Fruit fly (Drosophila melanogaster) whole organism, embryonic: Measurements from ENCODE around the gene mei-P26.

Experiments used
- Ada2b ChIP-seq: fragments of 200-800 bp; sonication (Bioruptor generic); IDR thresholded peaks from 2 replicates; pipeline ENCODE4 v1.3.6; 2022; ENCODE audit warnings: missing biosample characterization, missing genetic modification characterization
- Atf6 ChIP-seq: fragments of 200-800 bp; sonication (Bioruptor generic); IDR thresholded peaks from 2 replicates; pipeline ENCODE4 v1.3.6; 2022; ENCODE audit warnings: missing biosample characterization, missing genetic modification characterization
- CG10267 ChIP-seq: fragments of 200-800 bp; sonication (Bioruptor generic); optimal IDR thresholded peaks from 2 replicates; lab custom pipeline; 2018; ENCODE audit warnings: missing biosample characterization, mild to moderate bottlenecking, missing genetic modification characterization, moderate library complexity
- CG10366 ChIP-seq: fragments of 200-800 bp; sonication (Bioruptor generic); IDR thresholded peaks from 2 replicates; pipeline ENCODE4 v1.3.6; 2022; ENCODE audit warnings: missing biosample characterization, missing genetic modification characterization
- CG11247 ChIP-seq: fragments of 200-800 bp; sonication (Bioruptor generic); IDR thresholded peaks from 2 replicates; pipeline ENCODE4 v1.3.6; 2022; ENCODE audit warnings: missing biosample characterization, missing genetic modification characterization
- CG11456 ChIP-seq: fragments of 200-800 bp; sonication (Bioruptor generic); IDR thresholded peaks from 3 replicates; pipeline ENCODE4 v1.3.6; 2022; ENCODE audit warnings: missing biosample characterization, missing genetic modification characterization
- CG11504 ChIP-seq: fragments of 200-800 bp; sonication (Bioruptor generic); optimal IDR thresholded peaks from 3 replicates; lab custom pipeline; 2019; ENCODE audit warnings: missing biosample characterization, mild to moderate bottlenecking, missing genetic modification characterization, moderate library complexity
- CG11696 ChIP-seq: fragments of 200-800 bp; sonication (Bioruptor generic); IDR thresholded peaks from 2 replicates; pipeline ENCODE4 v1.3.6; 2022; ENCODE audit warnings: missing biosample characterization, missing genetic modification characterization
- CG13287 ChIP-seq: fragments of 200-800 bp; sonication (Bioruptor generic); IDR thresholded peaks from 2 replicates; pipeline ENCODE4 v1.3.6; 2022; ENCODE audit warnings: missing biosample characterization, missing genetic modification characterization; ENCODE audit not compliant: partially characterized antibody
- CG13296 ChIP-seq: fragments of 200-800 bp; sonication (Bioruptor generic); optimal IDR thresholded peaks from 3 replicates; lab custom pipeline; 2018; ENCODE audit warnings: missing biosample characterization, mild to moderate bottlenecking, missing genetic modification characterization
- CG18011 ChIP-seq: fragments of 200-800 bp; sonication (Bioruptor generic); optimal IDR thresholded peaks from 2 replicates; lab custom pipeline; 2017; ENCODE audit warnings: missing biosample characterization, missing genetic modification characterization, mild to moderate bottlenecking, moderate library complexity, missing genotype
- CG3065 ChIP-seq: fragments of 200-800 bp; sonication (Bioruptor generic); optimal IDR thresholded peaks from 2 replicates; lab custom pipeline; 2016; ENCODE audit warnings: missing biosample characterization, missing genetic modification characterization
- CG31441 ChIP-seq: fragments of 200-800 bp; sonication (Bioruptor generic); IDR thresholded peaks from 2 replicates; pipeline ENCODE4 v1.3.6; 2022; ENCODE audit warnings: missing biosample characterization, missing genetic modification characterization
- CG3163 ChIP-seq: fragments of 200-800 bp; sonication (Bioruptor generic); optimal IDR thresholded peaks from 3 replicates; lab custom pipeline; 2016; ENCODE audit warnings: missing biosample characterization, missing genetic modification characterization
- CG3995 ChIP-seq: fragments of 200-800 bp; sonication (Bioruptor generic); optimal IDR thresholded peaks from 3 replicates; lab custom pipeline; 2016; ENCODE audit warnings: missing biosample characterization, missing genetic modification characterization
- CG4404 ChIP-seq: fragments of 200-800 bp; sonication (Bioruptor generic); IDR thresholded peaks from 2 replicates; pipeline ENCODE4 v1.3.6; 2022; ENCODE audit warnings: missing biosample characterization, missing genetic modification characterization
- CG4707 ChIP-seq: fragments of 200-800 bp; sonication (Bioruptor generic); optimal IDR thresholded peaks from 2 replicates; lab custom pipeline; 2018; ENCODE audit warnings: missing biosample characterization, mild to moderate bottlenecking, missing genetic modification characterization, moderate library complexity
- CG7372 ChIP-seq: fragments of 200-800 bp; sonication (Bioruptor generic); IDR thresholded peaks from 2 replicates; pipeline ENCODE4 v1.3.6; 2022; ENCODE audit warnings: missing biosample characterization, missing genetic modification characterization
- CG7963 ChIP-seq: fragments of 200-800 bp; sonication (Bioruptor generic); IDR thresholded peaks from 3 replicates; pipeline ENCODE4 v1.3.6; 2022; ENCODE audit warnings: missing biosample characterization, missing genetic modification characterization; ENCODE audit not compliant: partially characterized antibody
- CG8290 ChIP-seq, 3 experiments: fragments of 200-800 bp; sonication (Bioruptor generic); optimal IDR thresholded peaks; 2 replicates each; lab custom pipeline; 2016 to 2019; ENCODE audit warnings: missing biosample characterization in 3 of 3, missing genetic modification characterization in 3 of 3, mild to moderate bottlenecking in 2 of 3, moderate library complexity in 1 of 3
- CG8388 ChIP-seq: fragments of 200-800 bp; sonication (Bioruptor generic); optimal IDR thresholded peaks from 2 replicates; lab custom pipeline; 2019; ENCODE audit warnings: missing biosample characterization, mild to moderate bottlenecking, missing genetic modification characterization, moderate library complexity
- CG9817 ChIP-seq: fragments of 200-800 bp; sonication (Bioruptor generic); optimal IDR thresholded peaks from 2 replicates; lab custom pipeline; 2018; ENCODE audit warnings: missing biosample characterization, mild to moderate bottlenecking, missing genetic modification characterization, moderate library complexity
- CHES-1-like ChIP-seq: fragments of 200-800 bp; sonication (Bioruptor generic); optimal IDR thresholded peaks from 2 replicates; lab custom pipeline; 2016; ENCODE audit warnings: missing biosample characterization, missing genetic modification characterization
- Eip74EF ChIP-seq, 2 experiments: fragments of 200-800 bp in 1 of 2; fragments of >200 bp in 1 of 2; sonication (Bioruptor generic) in 1 of 2; optimal IDR thresholded peaks; 2 replicates each; lab custom pipeline; 2017 to 2019; ENCODE audit warnings: missing biosample characterization in 2 of 2, missing genetic modification characterization in 2 of 2, mild to moderate bottlenecking in 1 of 2, moderate library complexity in 1 of 2
- Elba2 ChIP-seq: fragments of 200-800 bp; sonication (Bioruptor generic); optimal IDR thresholded peaks from 3 replicates; lab custom pipeline; 2016; ENCODE audit warnings: missing biosample characterization, missing genetic modification characterization
- Fer3 ChIP-seq: fragments of 200-800 bp; sonication (Bioruptor generic); optimal IDR thresholded peaks from 2 replicates; lab custom pipeline; 2018; ENCODE audit warnings: missing biosample characterization, mild to moderate bottlenecking, missing genetic modification characterization, moderate library complexity
- HmgZ ChIP-seq: fragments of 200-800 bp; sonication (Bioruptor generic); optimal IDR thresholded peaks from 2 replicates; lab custom pipeline; 2018; ENCODE audit warnings: missing biosample characterization, mild to moderate bottlenecking, missing genetic modification characterization
- Mad ChIP-seq: fragments of 200-800 bp; sonication (Bioruptor generic); optimal IDR thresholded peaks from 2 replicates; lab custom pipeline; 2016; ENCODE audit warnings: missing biosample characterization, missing genetic modification characterization
- Myb ChIP-seq: fragments of 200-800 bp; sonication (Bioruptor generic); optimal IDR thresholded peaks from 2 replicates; lab custom pipeline; 2016; ENCODE audit warnings: missing biosample characterization, missing genetic modification characterization
- NC2β ChIP-seq: fragments of 200-800 bp; sonication (Bioruptor generic); optimal IDR thresholded peaks from 2 replicates; lab custom pipeline; 2016; ENCODE audit warnings: missing biosample characterization, missing genetic modification characterization
- Pdp1 ChIP-seq, 2 experiments: fragments of 200-800 bp; sonication (Bioruptor generic); optimal IDR thresholded peaks; 3 replicates each; lab custom pipeline; 2016; ENCODE audit warnings: missing biosample characterization in 2 of 2, missing genetic modification characterization in 2 of 2, mild to moderate bottlenecking in 1 of 2, moderate library complexity in 1 of 2
- Ravus ChIP-seq: fragments of 200-800 bp; sonication (Bioruptor generic); IDR thresholded peaks from 2 replicates; pipeline ENCODE4 v1.3.6; 2022; ENCODE audit warnings: missing biosample characterization, missing genetic modification characterization
- Sry-δ ChIP-seq: fragments of 200-800 bp; sonication (Bioruptor generic); optimal IDR thresholded peaks from 2 replicates; lab custom pipeline; 2016; ENCODE audit warnings: missing biosample characterization, missing genetic modification characterization
- TFAM ChIP-seq: fragments of 200-800 bp; sonication (Bioruptor generic); optimal IDR thresholded peaks from 2 replicates; lab custom pipeline; 2017; ENCODE audit warnings: missing biosample characterization, missing genetic modification characterization, inconsistent platforms
- Vsx1 ChIP-seq: fragments of 200-800 bp; sonication (Bioruptor generic); optimal IDR thresholded peaks from 2 replicates; lab custom pipeline; 2017; ENCODE audit warnings: missing biosample characterization, mild to moderate bottlenecking, missing genetic modification characterization, missing genetic modification reagents
- YL-1 ChIP-seq: fragments of 200-800 bp; sonication (Bioruptor generic); optimal IDR thresholded peaks from 3 replicates; lab custom pipeline; 2017; ENCODE audit warnings: missing biosample characterization, mild to moderate bottlenecking, missing genetic modification characterization
- ac ChIP-seq: fragments of 200-800 bp; sonication (Bioruptor generic); optimal IDR thresholded peaks from 3 replicates; lab custom pipeline; 2017; ENCODE audit warnings: missing biosample characterization, mild to moderate bottlenecking, missing genetic modification characterization
- bab2 ChIP-seq: fragments of 200-800 bp; sonication (Bioruptor generic); optimal IDR thresholded peaks from 2 replicates; lab custom pipeline; 2016; ENCODE audit warnings: missing biosample characterization, missing genetic modification characterization
- br ChIP-seq: fragments of >200 bp; optimal IDR thresholded peaks from 2 replicates; lab custom pipeline; 2017
- cad ChIP-seq: fragments of >200 bp; optimal IDR thresholded peaks from 2 replicates; lab custom pipeline; 2017; ENCODE audit warnings: missing biosample characterization, missing genetic modification characterization
- chm ChIP-seq: fragments of 200-800 bp; sonication (Bioruptor generic); IDR thresholded peaks from 2 replicates; pipeline ENCODE4 v1.3.6; 2022; ENCODE audit warnings: missing biosample characterization, missing genetic modification characterization
- nerfin-1 ChIP-seq: fragments of 200-800 bp; sonication (Bioruptor generic); optimal IDR thresholded peaks from 3 replicates; lab custom pipeline; 2019; ENCODE audit warnings: missing biosample characterization, mild to moderate bottlenecking, missing genetic modification characterization, moderate library complexity
- oc ChIP-seq: fragments of 200-800 bp; sonication (Bioruptor generic); optimal IDR thresholded peaks from 2 replicates; lab custom pipeline; 2018; ENCODE audit warnings: missing biosample characterization, mild to moderate bottlenecking, missing genetic modification characterization, moderate library complexity
- pho ChIP-seq: fragments of 200-800 bp; sonication (Bioruptor generic); optimal IDR thresholded peaks from 2 replicates; lab custom pipeline; 2016; ENCODE audit warnings: missing biosample characterization, missing genetic modification characterization
- run ChIP-seq: fragments of 200-800 bp; sonication (Bioruptor generic); optimal IDR thresholded peaks from 3 replicates; lab custom pipeline; 2018; ENCODE audit warnings: missing biosample characterization, mild to moderate bottlenecking, missing genetic modification characterization
- shn ChIP-seq: fragments of 200-800 bp; sonication (Bioruptor generic); optimal IDR thresholded peaks from 3 replicates; lab custom pipeline; 2016; ENCODE audit warnings: missing biosample characterization, missing genetic modification characterization
- slou ChIP-seq: fragments of 200-800 bp; sonication (Bioruptor generic); optimal IDR thresholded peaks from 3 replicates; lab custom pipeline; 2016; ENCODE audit warnings: missing biosample characterization, missing genetic modification characterization
- trem ChIP-seq: fragments of 200-800 bp; optimal IDR thresholded peaks from 3 replicates; lab custom pipeline; 2019; ENCODE audit warnings: missing biosample characterization, mild to moderate bottlenecking, missing genetic modification characterization, moderate library complexity

mei-P26 gene

DNA sequence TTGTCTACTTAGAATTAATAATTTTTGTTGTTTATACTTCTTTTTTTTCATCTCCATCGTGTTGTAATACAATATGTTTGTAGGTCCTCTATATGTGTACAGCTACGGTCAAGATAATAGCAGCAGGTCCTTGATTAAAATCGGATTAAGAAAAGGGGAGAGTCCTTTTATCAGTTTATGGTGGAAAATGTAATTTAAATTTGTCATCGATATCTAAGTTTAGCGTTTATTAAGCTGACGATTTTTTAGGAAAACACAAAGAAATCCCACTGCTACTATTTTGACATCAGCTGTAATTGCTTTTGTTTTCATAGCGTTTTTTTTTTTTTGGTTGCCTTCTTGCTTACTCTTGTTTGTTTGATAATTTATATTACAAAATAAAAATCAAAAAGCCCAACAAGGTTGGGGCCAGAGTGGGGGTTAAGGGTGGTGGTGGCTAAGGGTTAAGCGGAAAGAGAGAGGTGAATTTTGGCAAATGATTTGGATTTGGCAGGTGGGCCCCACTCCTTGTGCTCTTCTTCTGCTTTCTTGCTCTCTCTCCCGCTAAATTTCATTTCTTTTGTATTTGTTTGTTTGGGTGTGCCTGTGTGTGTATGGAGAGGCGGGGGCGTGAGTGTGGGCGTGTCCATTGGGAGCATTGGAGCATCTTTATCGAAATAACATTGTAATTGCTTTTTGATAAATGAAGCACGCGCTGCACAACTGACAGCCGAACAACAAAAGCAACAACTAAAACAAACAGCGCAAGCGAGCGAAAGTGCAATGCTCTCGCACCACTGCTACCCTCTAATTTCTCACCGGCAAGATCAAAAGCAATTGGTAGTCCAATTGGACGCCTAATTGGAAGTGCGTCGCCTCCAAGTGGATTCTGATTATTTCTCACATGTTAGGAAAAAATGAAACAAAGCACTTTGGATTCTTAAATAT lies 42.0 kb upstream of the mei-P26 start (continued):
- TF ChIP-seq CG3065 (GFP tag; lab: Kevin White, UChicago) (no peak), CG3163 (no peak), Eip74EF (GFP tag; optimal IDR thresholded peaks at IDR 0.05; lab: Kevin White, UChicago) (peak in 1 of 2 experiments; percentile 22), bab2 (GFP tag; lab: Kevin White, UChicago) (peak; percentile 33), trem (tag; lab: Kevin White, UChicago) (peak; percentile 1), oc (no peak), slou (no peak), CG11456 (GFP tag; lab: Robert Waterston, UW) (0 out of 3 replicates have a peak, but pooled peaks have one; percentile 10), shn (GFP tag; lab: Kevin White, UChicago) (no peak), br (lab: Kevin White, UChicago) (no peak), ac (GFP tag; lab: Kevin White, UChicago) (no peak), CG7372 (GFP tag; lab: Robert Waterston, UW) (0 out of 2 replicates have a peak, but pooled peaks have one; percentile 12), CG8388 (GFP tag; lab: Kevin White, UChicago) (peak; percentile 23), Pdp1 (GFP tag; optimal IDR thresholded peaks at IDR 0.05; lab: Kevin White, UChicago) (peak; percentile 24 to 37), Ada2b (GFP tag; lab: Robert Waterston, UW) (peak; percentile 46), HmgZ (tag; lab: Kevin White, UChicago) (no peak), YL-1 (no peak), CG4404 (GFP tag; lab: Robert Waterston, UW) (no peak), CG9817 (tag; lab: Kevin White, UChicago) (no peak), CHES-1-like (GFP tag; lab: Kevin White, UChicago) (no peak), chm (GFP tag; lab: Robert Waterston, UW) (no peak), CG18011 (GFP tag; lab: Kevin White, UChicago) (no peak), Vsx1 (GFP tag; lab: Kevin White, UChicago) (no peak), TFAM (GFP tag; lab: Kevin White, UChicago) (no peak), CG8290 (GFP tag; optimal IDR thresholded peaks at IDR 0.05; lab: Kevin White, UChicago) (no peak), CG8290 (tag; optimal IDR thresholded peaks at IDR 0.05; lab: Kevin White, UChicago) (no peak), Myb (GFP tag; lab: Kevin White, UChicago) (no peak), Ravus (no peak), Elba2 (GFP tag; lab: Kevin White, UChicago) (no peak), nerfin-1 (tag; lab: Kevin White, UChicago) (peak; percentile 6), Mad (peak; percentile 12), CG7963 (GFP tag; lab: Robert Waterston, UW) (no peak), Atf6 (GFP tag; lab: Robert Waterston, UW) (peak; percentile 37; the same call in 1 of the 2 replicates), CG31441 (GFP tag; lab: Robert Waterston, UW) (peak; percentile 45; the same call in 1 of the 2 replicates), CG3995 (no peak), cad (GFP tag; lab: Kevin White, UChicago) (no peak), CG10366 (peak; percentile 24; the same call in 1 of the 2 replicates), CG11504 (tag; lab: Kevin White, UChicago) (peak; percentile 70), CG11247 (GFP tag; lab: Robert Waterston, UW) (no peak), CG10267 (tag; lab: Kevin White, UChicago) (peak; percentile 50), Sry-δ (GFP tag; lab: Kevin White, UChicago) (no peak), CG4707 (GFP tag; lab: Kevin White, UChicago) (peak; percentile 1), pho (GFP tag; lab: Kevin White, UChicago) (peak; percentile 6), CG13287 (no peak), CG13296 (peak; percentile 25), Fer3 (tag; lab: Kevin White, UChicago) (peak; percentile 50), run (no peak), CG11696 (GFP tag; lab: Robert Waterston, UW) (peak; percentile 87), NC2β (GFP tag; lab: Kevin White, UChicago) (no peak)
